Fruit fly (Drosophila melanogaster) whole organism, adult: ENCODE results near the gene CG17202.

Experiments used
- CG11617 ChIP-seq: fragments of 200-800 bp; sonication (Bioruptor generic); optimal IDR thresholded peaks from 2 replicates; lab custom pipeline; 2017; ENCODE audit warnings: mild to moderate bottlenecking, missing biosample characterization, missing genetic modification reagents, missing genetic modification characterization
- CG12768 ChIP-seq: fragments of 200-800 bp; sonication (Bioruptor generic); optimal IDR thresholded peaks from 2 replicates; lab custom pipeline; 2017; ENCODE audit warnings: missing biosample characterization, missing genetic modification characterization, mild to moderate bottlenecking, moderate library complexity, missing genetic modification reagents
- CG1620 ChIP-seq: fragments of 200-800 bp; sonication (Bioruptor generic); optimal IDR thresholded peaks from 2 replicates; lab custom pipeline; 2016; ENCODE audit warnings: missing biosample characterization, missing genetic modification characterization
- CG7101 ChIP-seq: fragments of 200-800 bp; sonication (Bioruptor generic); optimal IDR thresholded peaks from 2 replicates; lab custom pipeline; 2018; ENCODE audit warnings: missing biosample characterization, mild to moderate bottlenecking, missing genetic modification characterization, moderate library complexity
- Clk ChIP-seq: fragments of 200-800 bp; sonication (Bioruptor generic); optimal IDR thresholded peaks from 2 replicates; lab custom pipeline; 2017; ENCODE audit warnings: missing biosample characterization, missing genetic modification characterization
- bab1 ChIP-seq: fragments of 200-800 bp; sonication (Bioruptor generic); optimal IDR thresholded peaks from 3 replicates; lab custom pipeline; 2019; ENCODE audit warnings: missing biosample characterization, mild to moderate bottlenecking, missing genetic modification characterization, moderate library complexity
- cic ChIP-seq: fragments of 200-800 bp; sonication (Bioruptor generic); optimal IDR thresholded peaks from 2 replicates; lab custom pipeline; 2017; ENCODE audit warnings: missing biosample characterization, mild to moderate bottlenecking, missing genetic modification characterization, moderate library complexity
- cnc ChIP-seq, 2 experiments: fragments of >200 bp; optimal IDR thresholded peaks; 2 replicates each; lab custom pipeline; 2017
- kay ChIP-seq: fragments of 200-800 bp; sonication (Bioruptor generic); peaks from one replicate; lab custom pipeline; 2016; ENCODE audit warnings: missing biosample characterization, missing genetic modification characterization, borderline replicate concordance
- ovo ChIP-seq: fragments of 200-800 bp; sonication (Bioruptor generic); optimal IDR thresholded peaks from 2 replicates; lab custom pipeline; 2016; ENCODE audit warnings: missing biosample characterization, missing genetic modification characterization
- pad ChIP-seq: fragments of 200-800 bp; sonication (Bioruptor generic); optimal IDR thresholded peaks from 3 replicates; lab custom pipeline; 2017; ENCODE audit warnings: missing biosample characterization, missing genetic modification characterization, mild to moderate bottlenecking, moderate library complexity, missing genetic modification reagents
- tj ChIP-seq: fragments of 200-800 bp; sonication (Bioruptor generic); optimal IDR thresholded peaks from 3 replicates; lab custom pipeline; 2017; ENCODE audit warnings: missing biosample characterization, mild to moderate bottlenecking, missing genetic modification characterization, moderate library complexity
- toe ChIP-seq: fragments of 200-800 bp; sonication (Bioruptor generic); optimal IDR thresholded peaks from 2 replicates; lab custom pipeline; 2016; ENCODE audit warnings: missing biosample characterization, missing genetic modification characterization

DNA sequence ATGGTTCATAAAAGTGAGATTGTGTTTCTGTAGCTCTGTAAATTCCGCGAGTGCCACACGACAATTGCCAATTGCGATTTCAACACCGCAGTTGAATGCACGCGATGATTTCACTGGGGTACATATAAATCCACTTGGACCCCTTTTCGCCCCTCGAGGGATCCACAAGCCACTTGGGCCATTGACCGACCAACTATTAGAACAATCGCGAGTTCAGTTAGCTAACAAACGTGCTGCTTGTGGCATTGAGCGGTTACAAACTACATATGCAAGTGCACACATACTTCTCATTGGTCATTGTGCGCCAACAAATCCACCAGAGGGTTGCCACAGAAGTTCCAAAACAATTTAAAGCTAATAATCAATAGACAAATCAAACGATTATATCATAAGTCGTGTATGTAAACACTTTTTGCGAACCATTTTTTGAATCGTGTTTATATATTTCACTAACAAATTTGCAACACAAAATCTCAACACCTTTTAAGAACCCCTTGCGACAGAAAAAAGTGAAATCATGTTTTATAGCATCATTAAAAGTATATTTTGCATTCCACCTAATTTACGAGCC is 41.4 kb upstream of the CG17202 start:
- TF ChIP-seq kay (GFP tag; lab: Kevin White, UChicago) (no peak), CG7101 (tag; lab: Kevin White, UChicago) (no peak), tj (GFP tag; lab: Kevin White, UChicago) (no peak), CG11617 (GFP tag; lab: Kevin White, UChicago) (no peak), pad (no peak), CG1620 (no peak), cic (GFP tag; lab: Kevin White, UChicago) (no peak), ovo (GFP tag; lab: Kevin White, UChicago) (no peak), toe (GFP tag; lab: Kevin White, UChicago) (no peak), cnc (optimal IDR thresholded peaks at IDR 0.05; lab: Kevin White, UChicago) (no peak), Clk (no peak), bab1 (GFP tag; lab: Kevin White, UChicago) (no peak), CG12768 (GFP tag; lab: Kevin White, UChicago) (peak; percentile 39)
